Worm (Caenorhabditis elegans) whole organism, mixed stage, embryonic: ENCODE results near the gene ugt-19.

Source experiments
- M03D4.4 ChIP-seq: sonication (generic microtip); optimal IDR thresholded peaks from 2 replicates; lab custom pipeline; 2017; ENCODE audit warnings: mild to moderate bottlenecking, missing genetic modification characterization, missing compliant biosample characterization
- bed-3 ChIP-seq: fragments of 200-800 bp; sonication (Bioruptor generic); optimal IDR thresholded peaks from 3 replicates; lab custom pipeline; 2018; ENCODE audit warnings: mild to moderate bottlenecking, missing genetic modification characterization, moderate library complexity, missing compliant biosample characterization
- blmp-1 ChIP-seq: fragments of 150-350 bp; optimal IDR thresholded peaks from 2 replicates; lab custom pipeline; 2014; ENCODE audit warnings: missing biosample characterization, missing genetic modification characterization
- ceh-83 ChIP-seq: fragments of 200-800 bp; sonication (Bioruptor generic); optimal IDR thresholded peaks from 2 replicates; lab custom pipeline; 2018; ENCODE audit warnings: mild to moderate bottlenecking, missing genetic modification characterization, missing compliant biosample characterization
- ces-1 ChIP-seq: fragments of 150-350 bp; optimal IDR thresholded peaks from 2 replicates; lab custom pipeline; 2014; ENCODE audit warnings: missing biosample characterization, missing genetic modification reagents, missing genetic modification characterization
- cnd-1 ChIP-seq: fragments of 200-800 bp; sonication (Bioruptor generic); optimal IDR thresholded peaks from 2 replicates; lab custom pipeline; 2018; ENCODE audit warnings: mild to moderate bottlenecking, missing genetic modification characterization, missing compliant biosample characterization
- elt-3 ChIP-seq: fragments of 150-350 bp; optimal IDR thresholded peaks from 2 replicates; lab custom pipeline; 2014; ENCODE audit warnings: missing biosample characterization, missing genetic modification characterization
- flh-1 ChIP-seq: fragments of 200-800 bp; sonication (Bioruptor generic); optimal IDR thresholded peaks from 2 replicates; lab custom pipeline; 2018; ENCODE audit warnings: mild to moderate bottlenecking, missing genetic modification characterization, moderate library complexity, missing compliant biosample characterization
- ham-2 ChIP-seq: fragments of 200-800 bp; sonication (Bioruptor generic); optimal IDR thresholded peaks from 2 replicates; lab custom pipeline; 2018; ENCODE audit warnings: mild to moderate bottlenecking, missing genetic modification characterization, missing compliant biosample characterization
- hlh-1 ChIP-seq: fragments of 150-350 bp; optimal IDR thresholded peaks from 2 replicates; lab custom pipeline; 2014; ENCODE audit warnings: missing biosample characterization, missing genetic modification reagents, missing genetic modification characterization
- lin-13 ChIP-seq: fragments of 150-350 bp; optimal IDR thresholded peaks from 2 replicates; lab custom pipeline; 2014; ENCODE audit warnings: missing biosample characterization, missing genetic modification characterization
- lin-32 ChIP-seq: fragments of 200-800 bp; sonication (Bioruptor generic); optimal IDR thresholded peaks from 2 replicates; lab custom pipeline; 2018; ENCODE audit warnings: mild to moderate bottlenecking, missing genetic modification characterization, missing compliant biosample characterization
- lsy-2 ChIP-seq: fragments of 150-350 bp; optimal IDR thresholded peaks from 2 replicates; lab custom pipeline; 2014; ENCODE audit warnings: missing biosample characterization, missing genetic modification characterization
- mab-5 ChIP-seq: fragments of 150-350 bp; optimal IDR thresholded peaks from 2 replicates; lab custom pipeline; 2014; ENCODE audit warnings: missing biosample characterization, missing genetic modification characterization
- mep-1 ChIP-seq: fragments of 150-350 bp; optimal IDR thresholded peaks from 2 replicates; lab custom pipeline; 2017; ENCODE audit warnings: missing biosample characterization, missing genetic modification reagents, missing genetic modification characterization, inconsistent platforms
- mls-2 ChIP-seq: sonication (generic microtip); optimal IDR thresholded peaks from 2 replicates; lab custom pipeline; 2016; ENCODE audit warnings: mild to moderate bottlenecking, missing genetic modification characterization, moderate library complexity, missing compliant biosample characterization
- nhr-12 ChIP-seq: fragments of 150-350 bp; optimal IDR thresholded peaks from 2 replicates; lab custom pipeline; 2014; ENCODE audit warnings: missing biosample characterization, missing genetic modification characterization
- nhr-2 ChIP-seq: fragments of 150-350 bp; optimal IDR thresholded peaks from 2 replicates; lab custom pipeline; 2014; ENCODE audit warnings: missing biosample characterization, missing genetic modification characterization
- nhr-28 ChIP-seq: fragments of 150-350 bp; optimal IDR thresholded peaks from 2 replicates; lab custom pipeline; 2014; ENCODE audit warnings: missing biosample characterization, missing genetic modification characterization
- nhr-76 ChIP-seq: sonication (generic microtip); optimal IDR thresholded peaks from 2 replicates; lab custom pipeline; 2017; ENCODE audit warnings: missing biosample characterization, missing genetic modification characterization
- sem-2 ChIP-seq: fragments of 200-800 bp; sonication (Bioruptor generic); optimal IDR thresholded peaks from 2 replicates; lab custom pipeline; 2018; ENCODE audit warnings: mild to moderate bottlenecking, missing genetic modification characterization, missing compliant biosample characterization
- snpc-4 ChIP-seq: fragments of 150-350 bp; optimal IDR thresholded peaks from 2 replicates; lab custom pipeline; 2014; ENCODE audit warnings: missing biosample characterization, missing genetic modification characterization
- sptf-1 ChIP-seq: sonication (generic microtip); optimal IDR thresholded peaks from 2 replicates; lab custom pipeline; 2017; ENCODE audit warnings: mild to moderate bottlenecking, missing genetic modification characterization, moderate library complexity, missing compliant biosample characterization
- tbx-8 ChIP-seq: fragments of 200-800 bp; sonication (Bioruptor generic); optimal IDR thresholded peaks from 2 replicates; lab custom pipeline; 2018; ENCODE audit warnings: mild to moderate bottlenecking, missing genetic modification characterization, moderate library complexity, missing compliant biosample characterization
- unc-120 ChIP-seq: sonication (generic microtip); optimal IDR thresholded peaks from 2 replicates; lab custom pipeline; 2017; ENCODE audit warnings: missing genetic modification characterization, missing compliant biosample characterization; ENCODE audit not compliant: poor library complexity, severe bottlenecking
- unc-62 ChIP-seq: fragments of 150-350 bp; optimal IDR thresholded peaks from 2 replicates; lab custom pipeline; 2014; ENCODE audit warnings: missing biosample characterization, missing genetic modification reagents, missing genetic modification characterization
- zip-8 ChIP-seq: fragments of 150-350 bp; optimal IDR thresholded peaks from 2 replicates; lab custom pipeline; 2014; ENCODE audit warnings: missing biosample characterization, missing genetic modification characterization
- ztf-11 ChIP-seq: fragments of 150-350 bp; optimal IDR thresholded peaks from 2 replicates; lab custom pipeline; 2014; ENCODE audit warnings: missing biosample characterization, missing genetic modification characterization

The ugt-19 gene

DNA sequence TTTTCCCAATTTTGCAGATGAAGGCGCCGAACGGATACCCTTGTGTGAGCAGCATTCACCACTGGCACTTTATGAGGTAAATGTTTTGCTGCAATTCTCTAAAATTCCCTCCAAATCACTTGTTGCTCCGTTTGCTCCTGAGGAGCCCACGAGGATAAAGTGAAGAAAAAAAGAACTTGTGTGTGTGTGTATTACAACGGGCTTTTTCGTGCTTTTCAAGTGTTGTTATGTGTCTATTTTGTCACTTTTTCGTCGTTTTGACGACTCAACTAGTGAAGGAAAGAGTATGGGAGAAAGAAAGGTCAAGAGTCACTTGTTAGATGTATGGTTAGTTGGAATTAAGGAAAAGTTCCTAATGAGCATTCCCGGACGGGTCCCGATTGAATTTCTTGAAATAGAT is 17.7 kb downstream of the ugt-19 start:
- TF ChIP-seq tbx-8 (GFP tag; lab: Kevin White, UChicago) (no peak), lin-32 (GFP tag; lab: Kevin White, UChicago) (no peak), snpc-4 (tag; lab: Kevin White, UChicago) (no peak)

DNA sequence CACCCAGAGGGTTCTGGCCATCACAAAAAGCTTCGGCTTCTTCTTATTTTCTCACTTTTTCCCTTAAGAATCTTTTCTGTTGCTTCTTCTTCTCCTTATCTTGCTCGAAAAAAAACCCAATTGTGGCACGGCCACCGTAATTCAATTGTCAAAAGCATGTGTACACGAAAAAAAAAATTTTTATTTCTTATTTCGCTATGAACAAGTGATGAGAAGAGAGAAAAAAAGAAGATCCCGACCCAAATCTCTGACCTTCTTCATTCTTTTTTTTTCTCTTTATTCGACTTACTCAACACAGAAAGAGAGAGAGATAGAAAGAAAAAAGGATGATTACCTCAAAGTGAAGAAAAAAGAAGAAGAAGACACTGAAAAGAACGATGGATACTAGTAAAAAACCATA is 18.8 kb downstream of the ugt-19 start:
- TF ChIP-seq ces-1: peak; percentile 93
- TF ChIP-seq nhr-76 (tag; lab: Kevin White, UChicago): no peak
- TF ChIP-seq, all 35 proteins: peak for 1

DNA sequence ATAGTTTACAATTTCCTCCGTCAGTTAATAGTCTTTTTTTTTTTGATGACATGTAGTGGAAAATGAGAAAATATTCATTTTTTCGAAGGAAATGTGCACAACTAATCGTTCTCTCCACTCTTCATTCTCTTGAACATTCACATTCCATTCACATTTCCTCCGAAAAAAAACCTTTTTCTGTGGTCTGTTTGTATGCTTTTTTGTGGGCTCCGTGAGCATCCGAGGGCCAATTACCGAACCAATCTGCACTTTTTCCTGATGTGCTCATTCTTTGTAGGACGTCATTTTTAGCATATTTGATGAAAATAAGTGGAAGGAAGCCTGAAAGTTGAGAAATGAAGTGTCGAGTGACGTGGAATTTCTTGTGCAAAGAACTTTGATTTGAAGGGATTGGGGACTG is 20.1 kb downstream of the ugt-19 start:
- no peak for TF ChIP-seq hlh-1 (tag; lab: Kevin White, UChicago)
- no peak for TF ChIP-seq ham-2 (GFP tag; lab: Kevin White, UChicago)
- TF ChIP-seq nhr-2: no peak
- no peak for TF ChIP-seq sptf-1 (tag; lab: Kevin White, UChicago)
- TF ChIP-seq elt-3 (tag; lab: Kevin White, UChicago): no peak
- no peak for TF ChIP-seq tbx-8 (GFP tag; lab: Kevin White, UChicago)
- no peak for TF ChIP-seq zip-8 (tag; lab: Kevin White, UChicago)
- no peak for TF ChIP-seq bed-3 (GFP tag; lab: Kevin White, UChicago)
- TF ChIP-seq lsy-2 (tag; lab: Kevin White, UChicago): no peak

DNA sequence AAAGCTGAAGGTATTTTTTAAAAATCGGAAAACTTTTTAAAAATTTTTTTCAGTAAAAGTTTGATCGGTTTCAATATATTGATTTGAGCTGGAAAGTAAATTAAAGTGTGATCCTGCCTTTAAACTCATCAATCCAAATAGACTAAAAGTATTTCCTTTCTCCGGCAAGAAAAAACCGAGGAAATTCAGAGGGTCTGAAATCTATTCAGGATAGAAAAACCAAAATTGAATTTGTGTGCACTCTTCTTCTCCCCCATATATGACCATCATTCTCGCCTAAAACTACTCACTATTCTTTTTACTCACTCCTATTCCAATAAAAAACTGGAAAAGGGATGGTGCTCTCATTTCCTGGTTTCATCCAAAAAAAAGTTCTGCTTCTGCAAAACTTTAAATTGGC is 24.9 kb downstream of the ugt-19 start:
- TF ChIP-seq ces-1: peak; percentile 77
- TF ChIP-seq cnd-1 (tag; lab: Kevin White, UChicago): no peak
- TF ChIP-seq, all 35 proteins: peak for 1

DNA sequence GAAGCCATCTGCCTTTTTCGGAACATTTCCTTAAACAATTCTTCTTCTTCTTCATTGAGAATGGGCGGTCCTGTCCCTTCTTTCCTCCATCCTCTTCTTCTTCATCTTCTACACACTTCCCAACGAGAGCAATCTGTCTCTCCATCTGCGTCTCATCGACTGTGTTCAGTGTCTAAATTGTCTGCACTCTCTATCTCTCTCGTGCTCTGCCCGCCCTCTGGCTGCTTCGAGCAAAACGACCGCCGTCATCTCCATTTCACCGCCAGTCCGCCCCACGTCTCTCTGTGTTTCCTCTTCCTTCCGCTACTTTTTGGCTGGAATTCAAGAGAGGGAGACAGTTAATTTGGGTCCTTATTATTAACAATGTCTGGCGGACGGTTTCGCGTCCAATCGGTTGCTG is 26.3 kb downstream of the ugt-19 start:
- TF ChIP-seq ces-1: peak; percentile 47
- TF ChIP-seq ceh-83 (GFP tag; lab: Kevin White, UChicago): no peak

DNA sequence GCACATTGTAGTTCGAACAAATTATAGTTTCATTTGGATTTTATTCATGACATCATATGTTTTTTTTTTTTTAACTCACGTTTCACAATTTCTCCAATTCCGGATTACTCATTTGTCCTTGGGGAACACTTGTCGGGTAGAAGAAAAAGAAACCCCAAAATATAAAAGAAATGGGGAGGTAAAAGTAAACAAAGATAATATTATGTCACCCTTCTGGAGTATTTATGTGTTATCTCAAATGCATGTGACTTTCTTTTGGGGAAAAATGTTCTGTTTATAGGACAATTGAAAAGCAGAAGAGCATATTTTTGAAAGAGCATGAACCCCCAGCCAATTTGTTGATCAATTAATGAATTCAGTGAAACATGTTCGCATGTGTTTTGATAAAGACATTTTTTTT is 27.9 kb downstream of the ugt-19 start:
- TF ChIP-seq nhr-12 (no peak), blmp-1 (tag; lab: Kevin White, UChicago) (no peak), hlh-1 (tag; lab: Kevin White, UChicago) (no peak), unc-120 (no peak), snpc-4 (tag; lab: Kevin White, UChicago) (no peak), ztf-11 (tag; lab: Kevin White, UChicago) (no peak), ces-1 (no peak), nhr-28 (tag; lab: Kevin White, UChicago) (no peak), mep-1 (tag; lab: Kevin White, UChicago) (no peak), sem-2 (GFP tag; lab: Kevin White, UChicago) (no peak), lin-13 (tag; lab: Kevin White, UChicago) (no peak), M03D4.4 (tag; lab: Kevin White, UChicago) (no peak), lin-32 (GFP tag; lab: Kevin White, UChicago) (no peak)

DNA sequence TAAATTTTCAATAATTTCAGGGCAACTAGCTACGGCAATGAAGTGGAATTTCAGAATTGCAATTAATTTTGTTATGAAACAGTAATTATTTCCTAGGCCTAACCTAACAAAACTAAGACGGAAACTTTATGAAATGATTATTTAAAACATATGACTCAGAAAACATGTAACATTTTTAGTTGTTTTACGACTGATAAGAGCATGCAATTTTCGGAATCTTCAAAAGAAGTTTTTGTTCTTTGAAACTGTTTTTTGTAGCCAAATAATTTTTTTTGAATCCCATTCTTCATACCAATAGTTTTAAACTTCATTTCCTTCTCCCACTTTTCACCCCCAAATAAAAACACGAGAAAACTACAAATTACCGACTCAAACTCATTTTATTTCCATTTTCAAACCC is 30.7 kb downstream of the ugt-19 start:
- no peak for TF ChIP-seq unc-62 (GFP tag; lab: Kevin White, UChicago)
- no peak for TF ChIP-seq cnd-1 (tag; lab: Kevin White, UChicago)
- no peak for TF ChIP-seq mab-5 (tag; lab: Kevin White, UChicago)
- no peak for TF ChIP-seq lin-32 (GFP tag; lab: Kevin White, UChicago)
- TF ChIP-seq zip-8 (tag; lab: Kevin White, UChicago): no peak
- TF ChIP-seq nhr-2: no peak
- no peak for TF ChIP-seq mls-2
- no peak for TF ChIP-seq ztf-11 (tag; lab: Kevin White, UChicago)
- TF ChIP-seq nhr-12: no peak
- no peak for TF ChIP-seq flh-1
- TF ChIP-seq ces-1: no peak
- TF ChIP-seq mep-1 (tag; lab: Kevin White, UChicago): no peak
- TF ChIP-seq tbx-8 (GFP tag; lab: Kevin White, UChicago): no peak
